Worm (Caenorhabditis elegans) whole organism, L3 larva: ENCODE data around the gene C03C10.2.

Experiments
- R02D3.7 ChIP-seq: fragments of 150-350 bp; optimal IDR thresholded peaks from 2 replicates; lab custom pipeline; 2014; ENCODE audit warnings: missing biosample characterization, missing genetic modification characterization
- ZK546.5 ChIP-seq: sonication (generic microtip); optimal IDR thresholded peaks from 2 replicates; lab custom pipeline; 2017; ENCODE audit warnings: missing biosample characterization, missing genetic modification characterization
- aly-2 ChIP-seq: fragments of 150-350 bp; optimal IDR thresholded peaks from 2 replicates; lab custom pipeline; 2014; ENCODE audit warnings: missing biosample characterization, missing genetic modification characterization
- ama-1 ChIP-seq: fragments of 150-350 bp; optimal IDR thresholded peaks from 2 replicates; lab custom pipeline; 2018
- ceh-28 ChIP-seq: fragments of 150-350 bp; optimal IDR thresholded peaks from 2 replicates; lab custom pipeline; 2014; ENCODE audit warnings: missing biosample characterization, missing genetic modification reagents, missing genetic modification characterization
- ceh-9 ChIP-seq: sonication (generic microtip); optimal IDR thresholded peaks from 2 replicates; lab custom pipeline; 2018; ENCODE audit warnings: missing biosample characterization, missing genetic modification characterization
- daf-12 ChIP-seq: fragments of 150-350 bp; optimal IDR thresholded peaks from 2 replicates; lab custom pipeline; 2014; ENCODE audit warnings: missing biosample characterization, missing genetic modification reagents, missing genetic modification characterization
- egl-27 ChIP-seq: sonication (generic microtip); optimal IDR thresholded peaks from 4 replicates; lab custom pipeline; 2017; ENCODE audit warnings: missing biosample characterization, missing genetic modification reagents, missing genetic modification characterization
- egl-5 ChIP-seq: fragments of 150-350 bp; optimal IDR thresholded peaks from 2 replicates; lab custom pipeline; 2017; ENCODE audit warnings: missing biosample characterization, missing genetic modification reagents, missing genetic modification characterization, inconsistent platforms
- elt-1 ChIP-seq: fragments of 150-350 bp; optimal IDR thresholded peaks from 2 replicates; lab custom pipeline; 2014; ENCODE audit warnings: missing biosample characterization, missing genetic modification characterization
- elt-2 ChIP-seq: sonication (generic microtip); optimal IDR thresholded peaks from 2 replicates; lab custom pipeline; 2016; ENCODE audit warnings: missing genetic modification reagents, mild to moderate bottlenecking, missing genetic modification characterization, missing compliant biosample characterization
- elt-3 ChIP-seq, 3 experiments: fragments of 150-350 bp in 1 of 3; sonication (generic microtip) in 2 of 3; optimal IDR thresholded peaks; 2 replicates in 2 of 3; 4 replicates in 1 of 3; lab custom pipeline; 2014 to 2017; ENCODE audit warnings: missing biosample characterization in 3 of 3, missing genetic modification characterization in 3 of 3
- fkh-2 ChIP-seq: fragments of 150-350 bp; optimal IDR thresholded peaks from 2 replicates; lab custom pipeline; 2014; ENCODE audit warnings: missing biosample characterization, missing genetic modification reagents, missing genetic modification characterization
- fos-1 ChIP-seq: fragments of 150-350 bp; optimal IDR thresholded peaks from 2 replicates; lab custom pipeline; 2014; ENCODE audit warnings: missing biosample characterization, missing genetic modification characterization
- jun-1 ChIP-seq: fragments of 150-350 bp; optimal IDR thresholded peaks from 2 replicates; lab custom pipeline; 2014; ENCODE audit warnings: missing biosample characterization, missing genetic modification reagents, missing genetic modification characterization
- lin-15B ChIP-seq: fragments of 150-350 bp; optimal IDR thresholded peaks from 2 replicates; lab custom pipeline; 2014; ENCODE audit warnings: missing biosample characterization, missing genetic modification characterization
- lsy-12 ChIP-seq: sonication (generic microtip); optimal IDR thresholded peaks from 2 replicates; lab custom pipeline; 2016; ENCODE audit warnings: mild to moderate bottlenecking, missing genetic modification characterization, missing compliant biosample characterization
- mdl-1 ChIP-seq: fragments of 150-350 bp; optimal IDR thresholded peaks from 2 replicates; lab custom pipeline; 2014; ENCODE audit warnings: missing biosample characterization, missing genetic modification characterization
- mml-1 ChIP-seq: fragments of 150-350 bp; sonication (generic microtip); optimal IDR thresholded peaks from 3 replicates; lab custom pipeline; 2014; ENCODE audit warnings: missing biosample characterization, missing genetic modification characterization
- nfya-1 ChIP-seq: sonication (generic microtip); optimal IDR thresholded peaks from 2 replicates; lab custom pipeline; 2017; ENCODE audit warnings: missing genetic modification characterization, mild to moderate bottlenecking, missing compliant biosample characterization, antibody characterized with exemption, moderate library complexity; ENCODE audit not compliant: insufficient read depth
- nhr-11 ChIP-seq: fragments of 150-350 bp; optimal IDR thresholded peaks from 2 replicates; lab custom pipeline; 2014; ENCODE audit warnings: missing biosample characterization, missing genetic modification characterization
- nhr-12 ChIP-seq: fragments of 150-350 bp; optimal IDR thresholded peaks from 2 replicates; lab custom pipeline; 2014; ENCODE audit warnings: missing biosample characterization, missing genetic modification characterization
- nhr-23 ChIP-seq: fragments of 150-350 bp; optimal IDR thresholded peaks from 2 replicates; lab custom pipeline; 2014; ENCODE audit warnings: missing biosample characterization, missing genetic modification reagents, missing genetic modification characterization
- nhr-237 ChIP-seq: fragments of 150-350 bp; optimal IDR thresholded peaks from 2 replicates; lab custom pipeline; 2014; ENCODE audit warnings: missing biosample characterization, missing genetic modification characterization
- nhr-25 ChIP-seq: sonication (generic microtip); optimal IDR thresholded peaks from 2 replicates; lab custom pipeline; 2017; ENCODE audit warnings: missing biosample characterization, missing genetic modification characterization
- nhr-28 ChIP-seq: fragments of 150-350 bp; optimal IDR thresholded peaks from 2 replicates; lab custom pipeline; 2014; ENCODE audit warnings: missing biosample characterization, missing genetic modification characterization
- nhr-43 ChIP-seq: sonication (generic microtip); optimal IDR thresholded peaks from 2 replicates; lab custom pipeline; 2016; ENCODE audit warnings: mild to moderate bottlenecking, missing genetic modification characterization, missing compliant biosample characterization; ENCODE audit not compliant: poor library complexity, severe bottlenecking
- nhr-67 ChIP-seq: fragments of 150-350 bp; optimal IDR thresholded peaks from 2 replicates; lab custom pipeline; 2014; ENCODE audit warnings: missing biosample characterization, missing genetic modification characterization
- nhr-76 ChIP-seq: fragments of 150-350 bp; sonication (generic microtip); optimal IDR thresholded peaks from 5 replicates; lab custom pipeline; 2014; ENCODE audit warnings: missing biosample characterization, missing genetic modification characterization
- pqm-1 ChIP-seq: fragments of 150-350 bp; optimal IDR thresholded peaks from 2 replicates; lab custom pipeline; 2017; ENCODE audit warnings: missing biosample characterization, missing genetic modification characterization, inconsistent platforms
- sea-2 ChIP-seq: fragments of 150-350 bp; sonication (generic microtip); optimal IDR thresholded peaks from 4 replicates; lab custom pipeline; 2014; ENCODE audit warnings: missing biosample characterization, missing genetic modification reagents, missing genetic modification characterization
- skn-1 ChIP-seq: fragments of 150-350 bp; optimal IDR thresholded peaks from 2 replicates; lab custom pipeline; 2014; ENCODE audit warnings: missing biosample characterization, missing genetic modification characterization
- tbx-2 ChIP-seq: sonication (generic microtip); optimal IDR thresholded peaks from 2 replicates; lab custom pipeline; 2016; ENCODE audit warnings: mild to moderate bottlenecking, missing genetic modification characterization, missing compliant biosample characterization
- unc-39 ChIP-seq: sonication (generic microtip); optimal IDR thresholded peaks from 4 replicates; lab custom pipeline; 2017; ENCODE audit warnings: missing biosample characterization, missing genetic modification characterization
- unc-62 ChIP-seq: fragments of 150-350 bp; sonication (generic microtip); optimal IDR thresholded peaks from 4 replicates; lab custom pipeline; 2014; ENCODE audit warnings: missing biosample characterization, missing genetic modification reagents, missing genetic modification characterization
- zag-1 ChIP-seq: fragments of 150-350 bp; optimal IDR thresholded peaks from 2 replicates; lab custom pipeline; 2014; ENCODE audit warnings: missing biosample characterization, missing genetic modification characterization
- ztf-4 ChIP-seq: fragments of 150-350 bp; optimal IDR thresholded peaks from 2 replicates; lab custom pipeline; 2014; ENCODE audit warnings: missing biosample characterization, missing genetic modification characterization

Gene C03C10.2

DNA sequence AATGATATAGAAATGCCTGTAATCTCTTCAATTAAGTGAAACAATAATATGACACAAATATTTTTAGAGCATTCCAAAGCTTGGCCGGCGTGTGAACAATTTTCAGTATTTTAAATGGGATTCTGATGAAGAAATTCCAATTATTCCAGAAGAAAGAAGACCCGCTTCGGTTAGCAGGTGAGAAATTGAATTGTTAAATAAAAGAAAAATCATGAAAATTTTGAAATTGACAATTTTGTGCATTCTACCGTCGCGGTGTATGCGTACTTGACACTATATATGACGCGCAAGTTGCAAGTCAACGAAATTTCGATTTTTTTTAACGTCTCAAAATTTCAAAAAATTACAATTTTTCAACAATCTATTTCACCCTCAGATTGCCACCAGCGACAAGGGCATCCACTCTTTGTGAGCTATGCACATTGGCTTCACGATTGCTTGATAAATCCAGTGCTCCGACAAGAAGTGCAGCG, 5.5 kb downstream of the C03C10.2 start:
- TF ChIP-seq lsy-12 (tag; lab: Kevin White, UChicago): peak; percentile 10
- peak; percentile 42 for TF ChIP-seq ama-1
- TF ChIP-seq nhr-23 (tag; lab: Kevin White, UChicago): peak; percentile 57
- peak; percentile 48 for TF ChIP-seq nhr-43 (tag; lab: Kevin White, UChicago)
- no peak for TF ChIP-seq nhr-12 (tag; lab: Kevin White, UChicago)
- TF ChIP-seq fos-1: no peak
- TF ChIP-seq unc-62 (GFP tag; lab: Kevin White, UChicago): no peak
- TF ChIP-seq, all 47 proteins: peak for 4

DNA sequence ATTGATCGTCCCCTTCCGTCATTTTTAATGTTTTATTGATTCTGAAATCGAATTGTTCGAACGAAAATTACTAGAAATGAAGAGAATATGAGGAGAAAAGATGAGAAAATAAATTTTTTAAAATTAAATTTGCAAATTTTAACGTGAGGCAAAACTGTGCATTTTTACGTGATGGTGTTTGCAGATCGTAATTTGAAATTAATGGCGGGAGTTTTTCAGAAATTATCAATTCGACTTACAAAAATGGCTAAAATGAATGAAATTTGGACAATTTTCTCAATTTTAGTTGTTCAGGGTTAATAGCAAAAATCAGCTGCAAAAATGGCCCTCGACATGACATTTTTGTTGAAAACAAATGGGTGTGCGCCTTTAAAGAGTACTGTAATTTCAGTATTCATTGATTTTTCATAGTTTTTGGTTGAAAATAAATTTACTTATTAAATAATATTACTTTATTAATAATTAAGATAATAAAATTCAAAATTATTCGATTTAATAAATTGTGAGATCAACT, 7.3 kb downstream of the C03C10.2 start, which contains the start of gene rei-1:
Gene rei-1, minus strand, starts transcription at position 84 of the 514 bp plus-strand sequence.
- no peak for TF ChIP-seq mml-1 (tag; lab: Kevin White, UChicago)
- peak; percentile 8 for TF ChIP-seq nhr-43 (tag; lab: Kevin White, UChicago)

DNA sequence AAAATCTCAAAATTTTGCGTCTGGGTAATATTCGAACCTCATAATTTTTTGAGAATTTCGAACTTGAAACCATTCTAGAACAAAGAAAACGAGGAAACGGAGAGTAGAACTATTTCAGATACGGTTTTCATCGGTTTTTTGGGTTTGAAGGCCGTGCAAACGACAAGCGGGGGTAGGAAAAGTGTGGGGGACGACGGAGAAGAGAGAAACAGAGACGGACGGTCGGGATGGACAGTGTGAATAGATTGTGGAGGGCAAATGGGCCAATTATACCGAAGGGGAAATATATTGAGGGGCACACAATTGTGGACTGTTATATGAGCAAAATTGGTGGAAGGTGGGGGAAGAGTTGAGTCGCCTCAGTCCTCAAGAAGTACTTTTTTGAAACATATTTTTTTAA, 7.9 kb downstream of the C03C10.2 start:
- no peak for TF ChIP-seq jun-1
- TF ChIP-seq nhr-25: peak; percentile 66
- TF ChIP-seq nhr-23 (tag; lab: Kevin White, UChicago): peak; percentile 24

DNA sequence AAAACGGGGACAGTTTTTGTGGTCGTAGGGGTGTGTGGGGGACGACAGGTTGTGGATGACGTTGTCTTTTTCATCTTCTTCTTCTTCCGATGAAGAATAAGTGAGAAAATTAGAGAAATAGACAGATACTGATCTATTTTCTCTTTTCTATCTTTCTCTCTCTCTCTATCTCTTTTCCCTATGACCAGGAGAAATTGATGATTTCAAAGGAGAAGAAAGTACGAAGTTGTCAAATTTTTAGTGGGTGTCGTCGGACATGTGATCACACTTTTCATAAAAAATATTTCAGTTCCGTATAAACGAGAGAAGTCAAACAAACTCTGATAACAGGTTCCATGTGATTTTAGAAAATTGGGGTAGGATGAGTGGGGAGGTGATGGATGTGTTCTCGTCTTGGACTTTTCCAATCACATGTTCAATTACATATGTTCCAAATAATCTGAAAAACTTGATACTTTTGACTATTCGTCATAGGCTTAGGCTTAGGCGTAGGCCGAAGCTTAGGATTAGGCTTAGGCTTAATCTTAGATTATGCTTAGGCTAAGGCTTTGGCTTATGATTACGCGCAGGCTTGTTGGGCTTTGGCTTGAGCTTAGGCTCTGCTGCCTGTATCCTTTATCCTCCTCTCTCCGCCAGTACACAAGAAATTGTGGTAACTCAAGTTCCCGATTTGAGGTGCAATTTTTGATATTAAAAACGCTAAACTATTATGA, 9.2 kb downstream of the C03C10.2 start:
- TF ChIP-seq ceh-28 (tag; lab: Kevin White, UChicago) (peak; percentile 33), nhr-28 (tag; lab: Kevin White, UChicago) (no peak), egl-27 (tag; lab: Kevin White, UChicago) (no peak), fkh-2 (tag; lab: Kevin White, UChicago) (no peak), skn-1 (tag; lab: Kevin White, UChicago) (no peak), ztf-4 (tag; lab: Kevin White, UChicago) (no peak), pqm-1 (no peak), nhr-23 (tag; lab: Kevin White, UChicago) (peak; percentile 95), egl-5 (tag; lab: Kevin White, UChicago) (no peak), unc-39 (no peak), lsy-12 (tag; lab: Kevin White, UChicago) (peak; percentile 34), sea-2 (GFP tag; lab: Kevin White, UChicago) (no peak), nhr-67 (tag; lab: Kevin White, UChicago) (no peak), zag-1 (tag; lab: Kevin White, UChicago) (no peak), nhr-76 (tag; lab: Kevin White, UChicago) (no peak), nfya-1 (tag; lab: Kevin White, UChicago) (peak; percentile 38), fos-1 (no peak), aly-2 (no peak), ceh-9 (tag; lab: Kevin White, UChicago) (no peak), nhr-237 (tag; lab: Kevin White, UChicago) (no peak), nhr-12 (tag; lab: Kevin White, UChicago) (no peak), lin-15B (tag; lab: Kevin White, UChicago) (peak; percentile 29), unc-62 (GFP tag; lab: Kevin White, UChicago) (peak; percentile 27), R02D3.7 (tag; lab: Kevin White, UChicago) (no peak), ZK546.5 (tag; lab: Kevin White, UChicago) (no peak), mdl-1 (tag; lab: Kevin White, UChicago) (no peak), elt-1 (tag; lab: Kevin White, UChicago) (no peak), nhr-43 (tag; lab: Kevin White, UChicago) (peak; percentile 79), nhr-11 (tag; lab: Kevin White, UChicago) (no peak), daf-12 (tag; lab: Kevin White, UChicago) (no peak), elt-3 (tag; optimal IDR thresholded peaks at IDR 0.05; lab: Kevin White, UChicago) (peak in 2 of 3 experiments; percentile 8 to 14), nhr-25 (peak; percentile 91), tbx-2 (no peak), elt-2 (tag; lab: Kevin White, UChicago) (no peak)
